Worm (Caenorhabditis elegans) whole organism, L4/young adult: ENCODE results near the gene nhr-121.
A peak's percentile ranks its signal among the peaks of the same experiment; 100 is the strongest.
"Not testable (repeated sequence)": the region's sequence is repeated elsewhere in the genome, so short reads cannot be mapped to it uniquely, and the experiment has no call there.

ENCODE experiments used
- W03F9.2 ChIP-seq: fragments of 150-350 bp; optimal IDR thresholded peaks from 2 replicates; lab custom pipeline; 2014; ENCODE audit warnings: missing biosample characterization, missing genetic modification characterization
- dao-5 ChIP-seq: sonication (generic microtip); optimal IDR thresholded peaks from 2 replicates; lab custom pipeline; 2016; ENCODE audit warnings: missing genotype, missing genetic modification characterization, moderate library complexity, missing compliant biosample characterization
- him-1 ChIP-seq: sonication (generic microtip); optimal IDR thresholded peaks from 2 replicates; lab custom pipeline; 2016; ENCODE audit warnings: missing genotype, missing genetic modification reagents, missing genetic modification characterization, missing compliant biosample characterization

nhr-121 gene

DNA sequence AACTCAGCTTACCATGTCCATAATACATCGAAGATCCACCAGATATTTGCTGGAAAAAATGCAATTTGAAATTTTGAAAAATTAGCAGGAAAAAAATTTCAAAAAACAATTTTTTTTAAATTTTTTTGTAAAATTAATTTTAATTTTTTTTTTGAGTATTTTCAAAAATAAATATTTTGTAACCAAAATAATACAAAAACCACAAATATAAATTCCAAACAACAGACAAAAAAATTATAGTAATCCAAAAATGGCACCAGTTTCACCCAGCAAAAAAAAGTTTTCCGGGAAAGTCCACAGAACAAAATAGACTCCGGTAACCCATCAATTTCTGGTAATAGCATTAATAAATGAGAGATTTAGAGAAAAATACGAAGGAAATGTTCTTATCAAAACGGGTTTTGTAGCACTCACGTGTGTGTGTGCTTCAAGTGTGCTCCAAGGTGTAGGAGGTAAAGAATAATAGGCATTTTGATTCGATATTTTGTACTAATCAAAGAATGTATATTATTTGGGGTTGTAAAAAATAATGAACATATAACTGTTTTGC, at the start of gene nhr-121:
Gene nhr-121, minus strand, starts transcription at position 51 of the 550 bp plus-strand sequence.
- TF ChIP-seq dao-5 (tag; lab: Kevin White, UChicago) (no peak), W03F9.2 (tag; lab: Kevin White, UChicago) (no peak)

- TF ChIP-seq dao-5 (tag; lab: Kevin White, UChicago) (no peak), W03F9.2 (tag; lab: Kevin White, UChicago) (no peak), him-1 (no peak)
Observed at ce11 chrIII:2487046-2487760, 32.6 kb upstream of the nhr-121 start, which contains the start of gene Y54F10AL.1. Gene Y54F10AL.1 (plus strand): TSS chrIII:2487710.

ce11 chrIII:2482754-2483153, 28.1 kb upstream of the nhr-121 start:
- no peak for TF ChIP-seq him-1
- TF ChIP-seq dao-5 (tag; lab: Kevin White, UChicago) = no peak
- no peak for TF ChIP-seq W03F9.2 (tag; lab: Kevin White, UChicago)

DNA sequence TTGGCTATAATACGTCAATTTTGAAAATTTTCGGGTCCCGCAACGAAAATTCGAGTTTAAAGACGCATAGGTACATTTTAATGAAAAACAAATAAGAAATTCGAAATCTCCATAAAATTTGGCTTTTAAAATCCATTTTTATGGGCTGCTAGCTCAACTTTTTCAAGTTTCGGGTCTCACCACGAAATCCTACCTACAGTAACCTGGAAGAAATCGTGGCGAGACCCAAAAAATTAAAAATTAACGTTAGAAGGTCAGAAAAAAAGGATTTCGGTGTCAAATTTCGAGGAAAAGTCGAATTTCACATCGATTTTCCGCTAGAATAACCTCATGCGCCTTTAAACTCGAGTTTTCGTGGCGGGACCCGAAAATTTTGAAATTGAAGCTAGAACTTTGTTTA, 27.6 kb upstream of the nhr-121 start:
- TF ChIP-seq dao-5 (tag; lab: Kevin White, UChicago) (no peak), him-1 (no peak)

- no peak for TF ChIP-seq dao-5 (tag; lab: Kevin White, UChicago)
- TF ChIP-seq W03F9.2 (tag; lab: Kevin White, UChicago) = no peak
- no peak for TF ChIP-seq him-1
Observed at ce11 chrIII:2478605-2479004, 24.0 kb upstream of the nhr-121 start.

DNA sequence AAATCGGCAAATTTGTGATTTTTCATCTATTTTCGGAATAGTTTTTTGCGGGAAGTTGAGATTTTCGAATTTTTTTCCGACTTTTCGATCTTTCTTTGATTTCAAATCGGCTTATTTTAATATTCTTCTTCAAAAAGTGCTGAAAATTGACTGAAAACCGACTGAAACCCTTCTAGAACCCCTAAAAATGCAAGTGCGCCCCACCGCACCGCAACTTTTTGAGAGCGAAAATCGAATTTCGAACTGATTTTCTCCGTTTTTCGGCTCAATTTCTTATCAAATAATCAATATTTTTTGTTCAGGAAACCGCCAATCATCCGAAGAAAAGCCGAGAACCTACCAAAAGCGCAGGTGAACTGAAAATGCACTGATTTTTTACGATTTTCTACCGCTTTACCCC, 22.7 kb upstream of the nhr-121 start:
- no peak for TF ChIP-seq him-1
- TF ChIP-seq W03F9.2 (tag; lab: Kevin White, UChicago) = no peak
- no peak for TF ChIP-seq dao-5 (tag; lab: Kevin White, UChicago)

- no peak for TF ChIP-seq him-1
- TF ChIP-seq dao-5 (tag; lab: Kevin White, UChicago) = no peak
- no peak for TF ChIP-seq W03F9.2 (tag; lab: Kevin White, UChicago)
Observed at ce11 chrIII:2474781-2475180, 20.2 kb upstream of the nhr-121 start.

- no peak for TF ChIP-seq dao-5 (tag; lab: Kevin White, UChicago)
- no peak for TF ChIP-seq W03F9.2 (tag; lab: Kevin White, UChicago)
- TF ChIP-seq him-1 = no peak
Observed at ce11 chrIII:2473554-2473953, 18.9 kb upstream of the nhr-121 start, which contains the start of gene smg-6. Gene smg-6 (plus strand): TSS chrIII:2473854.

- TF ChIP-seq dao-5 (tag; lab: Kevin White, UChicago) (no peak), him-1 (no peak), W03F9.2 (tag; lab: Kevin White, UChicago) (peak; percentile 35)
Observed at ce11 chrIII:2471855-2472254, 17.2 kb upstream of the nhr-121 start.

DNA sequence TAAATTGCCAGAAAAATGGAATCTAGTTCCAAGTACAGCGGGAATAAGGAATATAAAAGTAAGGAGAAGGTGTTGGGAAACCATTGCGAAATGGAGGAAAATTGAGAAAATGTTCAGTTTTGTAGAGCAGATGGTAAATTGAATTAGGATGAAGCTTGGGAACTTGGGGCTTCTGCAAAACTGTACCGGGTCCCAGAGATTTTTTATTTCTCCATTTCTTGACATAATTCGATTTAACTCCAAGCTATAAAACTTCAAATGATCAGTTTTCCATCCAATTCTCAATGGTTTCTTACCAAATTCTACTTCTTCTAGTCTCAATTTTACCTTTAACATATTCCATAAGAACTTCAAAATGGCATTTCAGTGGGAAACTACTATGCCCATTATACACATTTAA, 13.6 kb upstream of the nhr-121 start, which contains the start of the genes E02H9.9 and E02H9.1:
Gene E02H9.9, minus strand, starts transcription at position 101 of the 400 bp plus-strand sequence.
Gene E02H9.1, plus strand, starts transcription at position 285 of the 400 bp plus-strand sequence.
- TF ChIP-seq W03F9.2 (tag; lab: Kevin White, UChicago) (no peak), dao-5 (tag; lab: Kevin White, UChicago) (no peak), him-1 (no peak)

DNA sequence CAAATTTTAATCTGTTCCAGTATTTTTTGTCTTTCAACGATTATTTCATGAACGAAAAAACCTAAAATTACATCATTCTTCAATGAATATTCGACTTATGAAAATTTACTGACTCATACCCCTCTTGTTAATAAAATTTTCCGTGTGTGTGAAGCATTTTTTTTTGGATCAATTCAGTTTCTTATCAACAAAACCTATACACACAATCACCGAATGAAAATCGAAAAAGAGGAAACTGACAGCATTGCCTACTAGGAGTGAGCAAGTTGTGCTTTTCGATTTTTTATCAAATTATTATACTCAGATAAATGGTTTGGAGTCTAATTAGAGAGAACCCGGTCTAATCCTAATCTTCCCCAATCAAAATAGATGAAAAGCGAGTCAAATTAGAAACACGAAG, 4.1 kb upstream of the nhr-121 start, which contains the start of gene E02H9.3:
Gene E02H9.3, plus strand, starts transcription at position 301 of the 400 bp plus-strand sequence.
- not testable (repeated sequence) for TF ChIP-seq dao-5 (tag; lab: Kevin White, UChicago); him-1; W03F9.2 (tag; lab: Kevin White, UChicago)

DNA sequence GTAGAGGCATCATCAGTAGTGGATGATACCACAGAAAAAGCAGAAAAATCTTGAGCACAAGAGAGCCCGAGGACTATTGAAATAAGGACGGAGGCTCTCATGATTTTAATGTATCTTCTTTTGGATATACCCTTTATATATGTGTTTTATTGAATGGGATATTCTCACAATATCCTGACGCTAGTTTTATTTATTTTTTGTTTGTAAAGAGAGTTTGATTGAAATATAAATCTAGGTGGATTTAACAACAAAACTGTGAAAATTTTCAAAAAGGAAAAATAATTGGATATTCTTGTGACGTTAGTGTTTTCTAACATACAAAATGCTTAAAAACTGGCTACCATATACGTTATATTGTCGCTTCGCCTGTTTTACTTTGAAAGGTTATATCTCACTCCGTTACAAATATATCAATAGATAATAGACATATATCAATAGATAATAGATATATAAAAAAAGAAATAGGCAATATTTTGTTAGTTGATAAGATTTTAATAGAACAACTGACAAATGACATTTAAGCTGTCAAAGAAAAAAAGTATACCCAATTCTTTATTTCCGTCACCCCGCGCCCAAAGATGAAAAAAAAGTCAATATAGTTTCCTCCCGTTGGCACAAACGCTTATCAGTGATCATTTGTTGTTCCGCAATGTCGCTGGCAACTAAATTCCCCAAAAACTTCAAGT, 8.9 kb downstream of the nhr-121 start, which contains the start of the genes E02H9.7 and klo-2:
Gene E02H9.7, minus strand, starts transcription at position 101 of the 686 bp plus-strand sequence.
Gene klo-2, plus strand, starts transcription at position 636 of the 686 bp plus-strand sequence.
- TF ChIP-seq him-1 = no peak
- no peak for TF ChIP-seq W03F9.2 (tag; lab: Kevin White, UChicago)
- TF ChIP-seq dao-5 (tag; lab: Kevin White, UChicago) = no peak

DNA sequence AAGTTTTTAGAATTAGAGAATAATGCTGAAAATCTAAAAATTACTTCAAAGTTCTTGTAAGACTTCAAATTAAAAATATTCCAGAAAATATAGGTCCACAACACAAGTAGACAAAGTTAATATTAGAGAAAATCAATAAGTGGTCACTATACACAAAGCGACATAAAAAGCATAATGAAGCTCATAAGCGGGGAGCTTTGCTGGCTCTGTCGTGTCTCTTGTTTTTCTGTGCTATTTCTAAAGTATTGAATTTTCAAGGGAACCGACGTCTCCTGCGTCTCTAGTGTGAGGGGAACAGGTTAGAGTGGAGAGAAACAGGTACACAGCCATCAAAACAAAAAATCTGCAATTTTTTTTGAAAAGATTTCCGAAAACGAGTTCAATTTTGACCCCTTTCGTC, 16.1 kb downstream of the nhr-121 start, which contains the start of gene E02H9.13:
Gene E02H9.13, minus strand, starts transcription at position 199 of the 400 bp plus-strand sequence.
- TF ChIP-seq dao-5 (tag; lab: Kevin White, UChicago) = no peak
- no peak for TF ChIP-seq W03F9.2 (tag; lab: Kevin White, UChicago)
